Worm (Caenorhabditis elegans) whole organism, midembryonic: Measurements from ENCODE around the gene srlf-15.

Source experiments
- T22C8.4 ChIP-seq: fragments of 200-800 bp; sonication (Bioruptor generic); IDR thresholded peaks from 2 replicates; pipeline ENCODE4 v1.3.6; 2022; ENCODE audit warnings: missing genetic modification characterization, missing compliant biosample characterization
- cog-1 ChIP-seq: sonication (generic microtip); optimal IDR thresholded peaks from 2 replicates; lab custom pipeline; 2016; ENCODE audit warnings: missing genetic modification characterization, missing compliant biosample characterization
- flt-1 ChIP-seq: fragments of 200-800 bp; sonication (Bioruptor generic); IDR thresholded peaks from 2 replicates; pipeline ENCODE4 v1.3.6; 2022; ENCODE audit warnings: missing genetic modification characterization, missing compliant biosample characterization
- klf-2 ChIP-seq: fragments of 200-800 bp; sonication (Bioruptor generic); conservative IDR thresholded peaks from 2 replicates; pipeline ENCODE4 v1.3.6; 2022; ENCODE audit warnings: missing genetic modification reagents, missing genetic modification characterization, missing compliant biosample characterization
- med-1 ChIP-seq: sonication (generic microtip); optimal IDR thresholded peaks from 2 replicates; lab custom pipeline; 2017; ENCODE audit warnings: missing genetic modification characterization, mild to moderate bottlenecking, missing compliant biosample characterization, antibody characterized with exemption, missing genetic modification reagents; ENCODE audit not compliant: insufficient read depth
- ref-1 ChIP-seq: fragments of 200-800 bp; sonication (Bioruptor generic); conservative IDR thresholded peaks from 2 replicates; pipeline ENCODE4 v1.3.6; 2022; ENCODE audit warnings: missing genetic modification reagents, missing genetic modification characterization, missing compliant biosample characterization
- tab-1 ChIP-seq: fragments of 200-800 bp; sonication (Bioruptor generic); IDR thresholded peaks from 2 replicates; pipeline ENCODE4 v1.3.6; 2022; ENCODE audit warnings: missing genetic modification characterization, missing compliant biosample characterization
- ztf-23 ChIP-seq: fragments of 200-800 bp; sonication (Bioruptor generic); IDR thresholded peaks from 2 replicates; pipeline ENCODE4 v1.3.6; 2022; ENCODE audit warnings: missing genetic modification reagents, missing genetic modification characterization, missing compliant biosample characterization
- ztf-29 ChIP-seq: fragments of 200-800 bp; sonication (Bioruptor generic); IDR thresholded peaks from 2 replicates; pipeline ENCODE4 v1.3.6; 2022; ENCODE audit warnings: missing genetic modification reagents, missing genetic modification characterization, missing compliant biosample characterization

srlf-15 gene

DNA sequence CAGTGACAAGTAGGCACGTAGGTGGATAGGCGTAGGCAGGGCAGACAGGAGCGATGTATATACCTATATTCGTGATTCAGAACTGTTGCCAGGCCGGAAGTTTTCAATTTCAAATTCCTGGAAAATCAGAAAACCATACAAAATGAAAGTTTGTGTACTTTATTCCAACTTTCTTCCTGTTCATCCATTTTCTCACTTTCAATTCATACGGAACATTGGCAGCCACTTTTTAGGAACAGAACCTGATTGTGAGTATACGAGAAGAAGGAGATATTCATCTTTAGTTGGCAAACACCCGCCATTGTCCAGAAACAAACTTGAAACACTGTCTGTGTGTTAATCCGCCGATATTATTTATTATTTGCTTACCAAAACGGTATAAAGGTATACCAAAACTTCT is at the start of gene srlf-15:
TSS of gene srlf-15 (plus strand) at position 301 of the 400 bp plus-strand sequence.
- TF ChIP-seq tab-1 (GFP tag; lab: Robert Waterston, UW) (no peak), ztf-29 (GFP tag; lab: Robert Waterston, UW) (no peak), ztf-23 (GFP tag; lab: Robert Waterston, UW) (no peak), ref-1 (GFP tag; lab: Robert Waterston, UW) (no peak), flt-1 (GFP tag; lab: Robert Waterston, UW) (no peak), klf-2 (GFP tag; lab: Robert Waterston, UW) (no peak), med-1 (GFP tag; lab: Kevin White, UChicago) (no peak), cog-1 (tag; lab: Kevin White, UChicago) (no peak), T22C8.4 (GFP tag; lab: Robert Waterston, UW) (no peak)

DNA sequence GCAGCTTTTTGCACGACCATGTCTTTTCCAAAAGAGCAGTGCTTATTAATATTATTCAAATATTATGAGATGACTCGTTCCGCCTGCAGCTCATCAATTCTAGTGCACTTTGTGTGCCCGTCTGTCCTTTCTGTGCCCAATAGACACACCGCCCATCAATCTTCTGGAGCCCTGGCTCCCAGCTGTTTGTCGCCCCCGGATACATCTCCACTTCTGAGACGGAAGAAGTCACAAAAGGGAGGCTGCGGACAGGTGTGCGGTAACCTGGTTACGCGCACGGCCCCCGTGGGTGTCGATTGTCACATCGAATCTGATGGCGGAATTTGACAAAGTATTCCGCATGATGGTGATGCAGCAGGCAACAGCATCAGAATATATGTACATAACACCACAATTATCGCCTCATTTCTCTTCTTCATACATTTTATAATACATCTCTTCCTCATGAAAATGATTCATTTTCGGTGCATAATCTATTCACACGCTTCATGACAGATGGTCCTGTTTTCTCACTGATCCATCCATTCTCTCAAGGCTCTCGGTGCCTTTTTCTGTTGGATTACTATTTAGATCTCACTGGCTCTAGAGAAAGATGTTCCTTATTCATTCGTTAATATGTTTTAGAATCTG is 49.3 kb upstream of the srlf-15 start:
- TF ChIP-seq med-1 (GFP tag; lab: Kevin White, UChicago) (no peak), tab-1 (GFP tag; lab: Robert Waterston, UW) (no peak), klf-2 (GFP tag; lab: Robert Waterston, UW) (no peak), T22C8.4 (GFP tag; lab: Robert Waterston, UW) (no peak), cog-1 (tag; lab: Kevin White, UChicago) (no peak), ztf-23 (GFP tag; lab: Robert Waterston, UW) (no peak), ref-1 (GFP tag; lab: Robert Waterston, UW) (no peak), ztf-29 (GFP tag; lab: Robert Waterston, UW) (no peak)

DNA sequence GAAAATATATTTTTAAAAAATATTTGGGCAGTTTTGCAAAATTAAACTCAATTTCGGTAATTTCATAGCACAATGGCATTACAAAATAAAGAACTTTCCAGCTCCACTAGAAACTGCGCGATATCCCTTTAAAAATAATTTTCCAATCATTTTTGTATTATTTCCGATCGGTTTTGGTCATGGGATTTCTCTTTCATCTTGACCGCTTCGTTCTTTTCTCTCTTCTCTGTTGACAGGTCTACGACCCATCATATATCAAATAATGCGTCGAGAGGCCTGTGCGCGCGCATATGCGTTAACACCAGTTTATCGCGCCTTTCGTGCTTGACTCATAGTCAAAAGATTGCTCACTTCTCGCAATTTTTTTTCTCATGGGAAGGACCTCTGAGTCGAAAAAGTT is 47.3 kb upstream of the srlf-15 start:
- TF ChIP-seq ztf-29 (GFP tag; lab: Robert Waterston, UW), result no peak
- no peak for TF ChIP-seq T22C8.4 (GFP tag; lab: Robert Waterston, UW)

DNA sequence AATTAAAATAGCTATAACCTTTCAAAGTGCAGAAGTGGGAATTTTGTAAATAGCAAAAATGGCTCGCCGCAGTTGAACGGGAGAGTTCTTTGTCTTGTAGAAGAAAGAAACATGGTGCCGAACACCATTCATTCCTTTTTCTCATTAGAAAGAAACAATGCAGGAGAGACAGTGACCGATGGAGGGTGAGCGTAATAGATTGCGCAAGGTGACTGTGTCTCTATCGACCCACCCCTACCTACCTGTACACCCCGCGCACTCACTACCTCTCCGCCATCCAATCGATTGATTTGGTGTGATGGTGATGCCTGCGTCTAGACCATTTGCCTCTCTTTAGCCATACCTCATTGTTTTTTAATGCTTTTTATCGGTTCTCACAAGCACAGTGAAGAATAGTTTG is 46.7 kb upstream of the srlf-15 start:
- TF ChIP-seq ref-1 (GFP tag; lab: Robert Waterston, UW) (no peak), T22C8.4 (GFP tag; lab: Robert Waterston, UW) (peak; percentile 70), ztf-23 (GFP tag; lab: Robert Waterston, UW) (0 out of 2 replicates have a peak, but pooled peaks have one; percentile 25), med-1 (GFP tag; lab: Kevin White, UChicago) (no peak), tab-1 (GFP tag; lab: Robert Waterston, UW) (no peak), flt-1 (GFP tag; lab: Robert Waterston, UW) (0 out of 2 replicates have a peak, but pooled peaks have one; percentile 54), klf-2 (GFP tag; lab: Robert Waterston, UW) (peak; percentile 37; the same call in 1 of the 2 replicates)

DNA sequence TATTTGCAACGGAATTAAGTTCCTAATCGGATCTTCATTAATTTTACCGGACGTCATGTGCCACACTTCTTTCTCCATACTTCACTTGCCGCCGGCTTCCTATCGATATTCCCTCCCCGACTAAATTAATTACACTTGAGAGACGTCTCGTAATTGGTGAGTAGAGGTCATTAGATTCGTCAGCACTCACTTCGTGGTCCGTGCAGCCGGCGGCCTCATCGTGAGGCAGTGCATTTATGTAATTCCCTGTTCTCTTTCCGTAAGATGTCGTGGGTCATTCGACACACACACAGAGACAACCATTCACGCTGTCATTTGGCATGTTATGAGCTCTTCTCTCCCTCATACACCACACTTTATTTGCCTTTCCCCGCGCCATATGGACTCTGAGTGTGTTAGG is 45.3 kb upstream of the srlf-15 start:
- TF ChIP-seq tab-1 (GFP tag; lab: Robert Waterston, UW), result no peak
- TF ChIP-seq T22C8.4 (GFP tag; lab: Robert Waterston, UW), result no peak
- TF ChIP-seq ztf-29 (GFP tag; lab: Robert Waterston, UW), result 0 out of 2 replicates have a peak, but pooled peaks have one; percentile 13
- TF ChIP-seq klf-2 (GFP tag; lab: Robert Waterston, UW), result no peak
- peak; percentile 26 for TF ChIP-seq cog-1 (tag; lab: Kevin White, UChicago)

DNA sequence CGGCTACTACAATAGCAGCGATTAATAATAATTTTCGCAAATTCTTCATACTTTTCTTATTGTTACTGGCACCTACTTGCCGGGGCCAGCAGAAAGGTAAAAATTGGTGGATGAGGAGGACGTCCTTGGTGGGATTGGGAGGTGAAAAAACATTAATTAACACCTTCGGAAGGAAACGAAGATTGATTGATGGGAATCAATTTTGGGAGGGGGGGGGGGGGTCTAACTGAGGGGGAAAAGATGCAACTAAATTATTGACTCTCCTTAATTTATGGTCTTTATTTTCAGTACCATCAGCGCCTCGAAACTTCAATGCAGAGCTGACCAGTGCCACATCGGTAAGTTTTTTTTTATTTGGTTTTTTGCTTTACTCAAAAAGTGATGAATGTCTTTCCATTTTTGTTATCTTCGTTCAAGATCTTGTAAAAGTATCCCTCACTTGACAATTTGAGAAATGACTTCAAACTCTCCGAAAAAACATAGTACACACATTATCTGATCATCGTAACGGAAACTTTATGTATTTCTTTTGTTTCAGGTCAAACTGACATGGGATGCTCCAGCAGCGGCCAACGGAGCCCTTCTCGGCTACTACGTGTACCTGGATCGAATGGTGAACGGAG is 42.2 kb upstream of the srlf-15 start:
- no peak for TF ChIP-seq ref-1 (GFP tag; lab: Robert Waterston, UW)
- no peak for TF ChIP-seq flt-1 (GFP tag; lab: Robert Waterston, UW)
- TF ChIP-seq T22C8.4 (GFP tag; lab: Robert Waterston, UW), result no peak
- no peak for TF ChIP-seq klf-2 (GFP tag; lab: Robert Waterston, UW)
- TF ChIP-seq ztf-29 (GFP tag; lab: Robert Waterston, UW), result no peak
- TF ChIP-seq ztf-23 (GFP tag; lab: Robert Waterston, UW), result no peak
- TF ChIP-seq tab-1 (GFP tag; lab: Robert Waterston, UW), result no peak
- no peak for TF ChIP-seq cog-1 (tag; lab: Kevin White, UChicago)
- no peak for TF ChIP-seq med-1 (GFP tag; lab: Kevin White, UChicago)

DNA sequence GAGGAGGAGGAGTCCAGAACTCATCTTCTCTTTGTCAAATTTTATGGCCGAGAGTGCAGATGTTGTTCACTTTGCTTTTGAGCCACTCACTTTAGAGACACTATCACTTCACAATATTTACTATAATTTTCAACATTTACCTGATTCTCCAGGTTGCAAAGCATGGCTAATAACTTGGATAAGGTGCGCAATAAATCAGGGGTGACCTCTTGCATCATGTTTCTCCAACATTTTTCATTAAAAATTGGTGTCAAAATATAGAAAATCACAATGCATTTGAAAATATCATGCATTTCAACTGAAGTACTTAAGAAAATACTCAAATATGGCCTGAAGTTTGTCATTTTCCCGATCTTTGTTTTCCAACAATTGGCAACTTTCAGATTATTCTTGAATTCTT is 40.3 kb upstream of the srlf-15 start:
- no peak for TF ChIP-seq tab-1 (GFP tag; lab: Robert Waterston, UW)
- TF ChIP-seq cog-1 (tag; lab: Kevin White, UChicago), result no peak
- TF ChIP-seq klf-2 (GFP tag; lab: Robert Waterston, UW), result no peak
- no peak for TF ChIP-seq ztf-23 (GFP tag; lab: Robert Waterston, UW)
- no peak for TF ChIP-seq ref-1 (GFP tag; lab: Robert Waterston, UW)
- no peak for TF ChIP-seq flt-1 (GFP tag; lab: Robert Waterston, UW)
- no peak for TF ChIP-seq ztf-29 (GFP tag; lab: Robert Waterston, UW)
- TF ChIP-seq med-1 (GFP tag; lab: Kevin White, UChicago), result no peak
- TF ChIP-seq T22C8.4 (GFP tag; lab: Robert Waterston, UW), result no peak

DNA sequence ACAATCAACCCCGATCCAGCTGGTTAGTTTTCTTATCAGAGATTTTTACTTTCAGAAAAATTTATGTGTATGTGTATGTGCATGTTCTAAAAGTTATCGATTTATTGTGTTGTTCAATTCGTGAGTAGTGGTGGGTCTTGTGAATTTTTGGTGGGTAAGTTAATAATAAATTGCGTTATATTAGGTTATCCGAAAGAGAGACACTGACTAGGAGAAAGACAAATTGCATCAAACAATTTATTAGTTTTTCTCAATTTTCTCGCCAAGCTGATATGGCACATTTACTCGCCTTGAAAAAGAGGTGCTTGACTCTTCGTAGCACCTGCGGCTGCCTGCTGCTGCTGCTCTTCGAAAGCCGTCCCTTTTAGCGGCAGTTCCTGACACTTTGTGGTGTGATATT is 36.8 kb upstream of the srlf-15 start:
- no peak for TF ChIP-seq cog-1 (tag; lab: Kevin White, UChicago)
- no peak for TF ChIP-seq flt-1 (GFP tag; lab: Robert Waterston, UW)
- no peak for TF ChIP-seq ztf-29 (GFP tag; lab: Robert Waterston, UW)
- no peak for TF ChIP-seq klf-2 (GFP tag; lab: Robert Waterston, UW)
- TF ChIP-seq ztf-23 (GFP tag; lab: Robert Waterston, UW), result no peak
- no peak for TF ChIP-seq ref-1 (GFP tag; lab: Robert Waterston, UW)
- no peak for TF ChIP-seq T22C8.4 (GFP tag; lab: Robert Waterston, UW)
- no peak for TF ChIP-seq med-1 (GFP tag; lab: Kevin White, UChicago)
- TF ChIP-seq tab-1 (GFP tag; lab: Robert Waterston, UW), result no peak

DNA sequence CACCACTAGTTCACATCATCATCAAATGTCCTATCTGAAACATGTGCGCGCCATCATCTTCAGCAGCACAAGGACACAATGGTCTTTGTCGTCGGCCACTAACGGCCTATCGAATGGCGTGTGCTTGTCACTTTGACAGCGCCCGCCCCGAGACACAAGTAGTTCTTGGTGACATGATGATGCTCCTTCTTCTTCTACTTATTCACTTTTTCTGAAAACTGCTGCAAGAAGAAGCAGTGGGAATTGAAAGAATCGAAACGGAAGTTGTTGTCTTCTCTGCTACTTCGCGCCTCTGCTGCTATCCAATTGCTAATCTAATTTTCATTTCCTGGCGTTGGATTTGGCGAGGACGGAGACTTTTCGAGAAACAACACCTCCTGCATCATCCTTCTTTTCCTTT is 31.5 kb upstream of the srlf-15 start:
- no peak for TF ChIP-seq T22C8.4 (GFP tag; lab: Robert Waterston, UW)
- no peak for TF ChIP-seq flt-1 (GFP tag; lab: Robert Waterston, UW)
